Worm (Caenorhabditis elegans): ENCODE data around the gene C49F5.5.

C49F5.5 gene

DNA sequence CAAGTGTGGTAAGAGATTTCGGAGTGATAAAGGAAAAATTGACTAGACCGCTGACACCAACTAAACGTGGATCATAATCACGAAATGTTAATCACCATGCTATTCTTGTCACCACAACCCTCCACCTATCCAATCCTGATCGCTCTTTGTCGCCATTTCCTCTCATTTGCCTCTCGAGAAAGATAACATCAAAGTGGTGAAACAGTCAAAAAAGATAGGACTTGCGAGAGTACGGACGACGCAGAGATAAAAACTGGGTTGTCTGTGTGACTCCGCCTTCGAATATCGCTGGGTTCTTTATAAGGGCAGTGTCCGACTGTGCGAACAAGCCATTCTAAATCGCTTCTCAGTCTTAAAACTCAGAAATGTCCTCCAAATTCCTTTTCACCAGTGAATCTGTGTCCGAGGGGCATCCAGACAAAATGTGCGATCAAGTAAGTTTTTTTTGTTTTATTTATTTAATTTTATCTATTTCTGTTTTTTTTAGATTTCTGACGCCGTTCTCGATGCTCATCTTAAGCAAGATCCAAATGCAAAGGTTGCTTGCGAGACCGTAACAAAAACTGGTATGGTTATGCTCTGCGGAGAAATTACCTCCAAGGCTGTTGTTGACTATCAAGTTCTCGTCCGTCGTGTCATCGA lies 20.2 kb upstream of the C49F5.5 start, which contains the start of gene sams-1 (continued):
- TF ChIP-seq ceh-63 (GFP tag; optimal IDR thresholded peaks at IDR 0.05) (no peak), dpl-1 (GFP tag; optimal IDR thresholded peaks at IDR 0.05) (no peak), lin-14 (GFP tag; optimal IDR thresholded peaks at IDR 0.05) (peak; percentile 38), unc-130 (tag; optimal IDR thresholded peaks at IDR 0.05) (no peak), lir-3 (tag; optimal IDR thresholded peaks at IDR 0.05; ENCODE audit: poor library complexity) (no peak), dsc-1 (tag; optimal IDR thresholded peaks at IDR 0.05) (no peak), hlh-17 (GFP tag; optimal IDR thresholded peaks at IDR 0.05; ENCODE audit: borderline replicate concordance) (no peak), xbp-1 (tag; optimal IDR thresholded peaks at IDR 0.05) (no peak), ceh-82 (tag; optimal IDR thresholded peaks at IDR 0.05) (no peak), nhr-20 (tag; optimal IDR thresholded peaks at IDR 0.05) (peak; percentile 40), skn-1 (tag; optimal IDR thresholded peaks at IDR 0.05) (peak; percentile 30), alr-1 (tag; optimal IDR thresholded peaks at IDR 0.05; ENCODE audit: borderline replicate concordance) (no peak), egl-13 (tag; optimal IDR thresholded peaks at IDR 0.05) (no peak), nhr-28 (tag; optimal IDR thresholded peaks at IDR 0.05) (no peak), unc-62 (GFP tag; optimal IDR thresholded peaks at IDR 0.05) (no peak), nhr-19 (GFP tag; conservative IDR thresholded peaks at IDR 0.05) (peak; percentile 40), swsn-7 (tag; optimal IDR thresholded peaks at IDR 0.05) (no peak), hpl-2 (GFP tag; optimal IDR thresholded peaks at IDR 0.05) (no peak), C04F5.9 (tag; optimal IDR thresholded peaks at IDR 0.05) (no peak), pqm-1 (tag; optimal IDR thresholded peaks at IDR 0.05) (no peak), efl-1 (optimal IDR thresholded peaks at IDR 0.05) (no peak), efl-1 (GFP tag; optimal IDR thresholded peaks at IDR 0.05 in 1 of 2) (peak in 1 of 2 experiments; percentile 8), snpc-4 (tag; optimal IDR thresholded peaks at IDR 0.05) (no peak), ztf-11 (tag; optimal IDR thresholded peaks at IDR 0.05) (no peak), snu-23 (GFP tag; optimal IDR thresholded peaks at IDR 0.05) (peak; percentile 39), nhr-84 (tag; optimal IDR thresholded peaks at IDR 0.05) (no peak), nhr-90 (tag; optimal IDR thresholded peaks at IDR 0.05; ENCODE audit: poor library complexity) (no peak), jun-1 (tag; optimal IDR thresholded peaks at IDR 0.05) (no peak), lin-15B (tag; optimal IDR thresholded peaks at IDR 0.05) (no peak), lsy-2 (tag; optimal IDR thresholded peaks at IDR 0.05) (no peak), ceh-88 (GFP tag; IDR thresholded peaks at IDR 0.05) (no peak), aly-2 (tag; optimal IDR thresholded peaks at IDR 0.05) (no peak)

DNA sequence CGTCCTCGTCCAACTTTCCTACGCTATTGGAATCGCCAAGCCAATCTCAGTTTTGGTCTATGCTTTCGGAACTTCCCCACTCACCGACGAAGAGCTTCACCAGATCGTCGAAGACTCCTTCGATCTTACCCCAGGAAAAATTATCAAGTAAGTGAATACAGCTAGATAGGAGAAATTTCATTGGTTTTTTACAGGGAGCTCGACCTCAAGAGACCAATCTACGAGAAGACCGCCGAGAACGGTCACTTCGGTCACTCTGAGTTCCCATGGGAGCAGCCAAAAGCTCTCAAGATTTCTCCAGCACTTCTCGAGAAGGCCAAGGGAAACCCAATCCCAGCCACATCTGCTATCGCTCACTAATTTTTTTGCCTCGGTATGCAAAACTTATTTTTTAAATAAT lies 19.0 kb upstream of the C49F5.5 start:
- no peak for TF ChIP-seq pag-3 (tag; optimal IDR thresholded peaks at IDR 0.05; ENCODE audit: borderline replicate concordance, insufficient read depth)
- TF ChIP-seq nhr-28 (tag; optimal IDR thresholded peaks at IDR 0.05) = no peak
- no peak for TF ChIP-seq lir-3 (tag; optimal IDR thresholded peaks at IDR 0.05; ENCODE audit: poor library complexity)
- no peak for TF ChIP-seq snu-23 (GFP tag; optimal IDR thresholded peaks at IDR 0.05)
- TF ChIP-seq nhr-76 (tag; optimal IDR thresholded peaks at IDR 0.05) = no peak
- TF ChIP-seq hpl-2 (GFP tag; optimal IDR thresholded peaks at IDR 0.05) = no peak
- TF ChIP-seq jun-1 (tag; optimal IDR thresholded peaks at IDR 0.05) = no peak
- TF ChIP-seq aly-2 (tag; optimal IDR thresholded peaks at IDR 0.05) = no peak
- TF ChIP-seq ceh-63 (GFP tag; optimal IDR thresholded peaks at IDR 0.05) = no peak
- TF ChIP-seq efl-3 (GFP tag; optimal IDR thresholded peaks at IDR 0.05) = no peak
- no peak for TF ChIP-seq blmp-1 (tag; optimal IDR thresholded peaks at IDR 0.05)
- TF ChIP-seq dsc-1 (tag; optimal IDR thresholded peaks at IDR 0.05) = no peak
- no peak for TF ChIP-seq efl-1 (optimal IDR thresholded peaks at IDR 0.05)
- TF ChIP-seq efl-1 (GFP tag; optimal IDR thresholded peaks at IDR 0.05 in 1 of 2) = no peak
- TF ChIP-seq tlp-1 (tag; optimal IDR thresholded peaks at IDR 0.05) = no peak
- no peak for TF ChIP-seq pax-3 (tag; optimal IDR thresholded peaks at IDR 0.05)
- TF ChIP-seq alr-1 (tag; optimal IDR thresholded peaks at IDR 0.05; ENCODE audit: borderline replicate concordance) = no peak
- no peak for TF ChIP-seq fos-1 (tag; optimal IDR thresholded peaks at IDR 0.05)

Data from whole organism, L1 larva.